Worm (Caenorhabditis elegans): ENCODE results near the gene nhr-138.

- TF ChIP-seq jun-1 (tag; optimal IDR thresholded peaks at IDR 0.05) (no peak), Y5F2A.4 (GFP tag; optimal IDR thresholded peaks at IDR 0.05) (no peak), ceh-82 (tag; optimal IDR thresholded peaks at IDR 0.05) (no peak), pha-4 (GFP tag; IDR thresholded peaks at IDR 0.05) (no peak), pha-4 (tag; optimal IDR thresholded peaks at IDR 0.05) (no peak), lim-7 (GFP tag; IDR thresholded peaks at IDR 0.05) (no peak), nhr-11 (tag; optimal IDR thresholded peaks at IDR 0.05) (no peak)
Observed at ce11 chrIV:9712782-9713181, 12.3 kb upstream of the nhr-138 start, which contains the start of gene K01H12.4.

Data from whole organism, L4 larva.